Worm (Caenorhabditis elegans) whole organism, midembryonic: ENCODE results near the gene nas-16.

Source experiments
- T22C8.4 ChIP-seq: fragments of 200-800 bp; sonication (Bioruptor generic); IDR thresholded peaks from 2 replicates; pipeline ENCODE4 v1.3.6; 2022; ENCODE audit warnings: missing genetic modification characterization, missing compliant biosample characterization
- cog-1 ChIP-seq: sonication (generic microtip); optimal IDR thresholded peaks from 2 replicates; lab custom pipeline; 2016; ENCODE audit warnings: missing genetic modification characterization, missing compliant biosample characterization
- flt-1 ChIP-seq: fragments of 200-800 bp; sonication (Bioruptor generic); IDR thresholded peaks from 2 replicates; pipeline ENCODE4 v1.3.6; 2022; ENCODE audit warnings: missing genetic modification characterization, missing compliant biosample characterization
- klf-2 ChIP-seq: fragments of 200-800 bp; sonication (Bioruptor generic); conservative IDR thresholded peaks from 2 replicates; pipeline ENCODE4 v1.3.6; 2022; ENCODE audit warnings: missing genetic modification reagents, missing genetic modification characterization, missing compliant biosample characterization
- med-1 ChIP-seq: sonication (generic microtip); optimal IDR thresholded peaks from 2 replicates; lab custom pipeline; 2017; ENCODE audit warnings: missing genetic modification characterization, mild to moderate bottlenecking, missing compliant biosample characterization, antibody characterized with exemption, missing genetic modification reagents; ENCODE audit not compliant: insufficient read depth
- ref-1 ChIP-seq: fragments of 200-800 bp; sonication (Bioruptor generic); conservative IDR thresholded peaks from 2 replicates; pipeline ENCODE4 v1.3.6; 2022; ENCODE audit warnings: missing genetic modification reagents, missing genetic modification characterization, missing compliant biosample characterization
- tab-1 ChIP-seq: fragments of 200-800 bp; sonication (Bioruptor generic); IDR thresholded peaks from 2 replicates; pipeline ENCODE4 v1.3.6; 2022; ENCODE audit warnings: missing genetic modification characterization, missing compliant biosample characterization
- ztf-23 ChIP-seq: fragments of 200-800 bp; sonication (Bioruptor generic); IDR thresholded peaks from 2 replicates; pipeline ENCODE4 v1.3.6; 2022; ENCODE audit warnings: missing genetic modification reagents, missing genetic modification characterization, missing compliant biosample characterization
- ztf-29 ChIP-seq: fragments of 200-800 bp; sonication (Bioruptor generic); IDR thresholded peaks from 2 replicates; pipeline ENCODE4 v1.3.6; 2022; ENCODE audit warnings: missing genetic modification reagents, missing genetic modification characterization, missing compliant biosample characterization

nas-16 gene

ce11 chrV:11424565-11424964 lies 32.4 kb downstream of the nas-16 start, which contains the start of gene T26H10.2:
Gene T26H10.2 (minus strand): TSS chrV:11424665.
- TF ChIP-seq cog-1 (tag; lab: Kevin White, UChicago) (no peak), ztf-23 (GFP tag; lab: Robert Waterston, UW) (no peak), med-1 (GFP tag; lab: Kevin White, UChicago) (no peak), klf-2 (GFP tag; lab: Robert Waterston, UW) (no peak), T22C8.4 (GFP tag; lab: Robert Waterston, UW) (no peak), ref-1 (GFP tag; lab: Robert Waterston, UW) (no peak), flt-1 (GFP tag; lab: Robert Waterston, UW) (no peak), ztf-29 (GFP tag; lab: Robert Waterston, UW) (no peak), tab-1 (GFP tag; lab: Robert Waterston, UW) (no peak)

DNA sequence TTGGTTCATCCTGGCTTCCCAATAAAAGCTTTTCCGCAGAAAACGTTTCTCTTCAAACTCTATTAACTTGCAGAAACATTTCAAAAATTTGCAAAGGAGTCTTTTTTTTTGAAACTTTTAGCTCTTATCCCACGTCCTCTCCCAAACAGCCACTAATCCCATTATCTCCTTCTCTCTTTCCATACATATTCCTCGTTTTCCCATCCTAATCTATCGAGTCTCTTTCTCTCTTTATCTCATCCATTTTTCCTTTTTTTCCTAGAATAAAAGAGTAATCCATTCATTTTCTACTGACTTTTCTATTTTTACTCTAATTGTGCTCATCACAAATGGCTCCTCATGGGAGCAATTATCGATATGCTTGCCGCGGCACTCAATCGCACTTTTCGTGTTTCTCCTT lies 36.6 kb downstream of the nas-16 start:
- no peak for TF ChIP-seq flt-1 (GFP tag; lab: Robert Waterston, UW)

DNA sequence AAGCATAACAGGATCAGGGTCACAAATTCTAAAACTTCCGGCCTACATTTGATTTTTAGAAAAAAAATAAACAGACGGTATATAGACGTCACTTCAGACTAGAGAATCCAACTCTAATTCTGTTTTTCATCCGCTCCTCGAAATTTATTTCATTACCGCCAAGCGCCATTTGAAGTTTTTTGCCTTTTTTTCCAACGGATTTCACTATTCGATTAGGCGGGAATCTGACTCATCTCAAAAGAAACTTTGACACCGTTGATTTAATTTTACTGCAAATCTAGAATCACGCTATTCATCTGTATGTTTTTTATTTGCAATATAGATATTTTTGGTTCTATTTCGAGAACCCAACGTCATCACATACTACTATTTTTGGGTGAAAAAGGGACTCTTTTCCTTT lies 38.7 kb downstream of the nas-16 start:
- TF ChIP-seq ztf-29 (GFP tag; lab: Robert Waterston, UW) = no peak
- TF ChIP-seq med-1 (GFP tag; lab: Kevin White, UChicago) = no peak
- TF ChIP-seq T22C8.4 (GFP tag; lab: Robert Waterston, UW) = no peak

DNA sequence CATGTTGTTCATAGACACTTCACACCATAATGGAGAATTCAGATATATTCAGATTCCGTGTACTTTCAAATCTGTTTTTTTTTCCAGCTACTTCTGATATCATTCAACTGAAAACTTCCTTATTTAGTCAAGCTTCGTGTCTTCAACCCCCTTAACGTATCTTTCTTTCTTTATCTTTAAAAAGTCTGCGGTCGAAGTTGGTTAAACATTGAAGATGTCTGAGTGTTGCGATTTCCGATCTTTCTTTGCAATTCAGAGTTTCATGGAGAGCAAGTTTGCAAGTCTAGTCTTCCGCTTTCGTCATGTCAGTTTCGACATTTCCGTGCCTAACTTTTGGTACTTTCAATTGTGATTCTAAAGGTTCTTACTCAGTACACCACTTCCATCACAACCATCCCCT lies 43.1 kb downstream of the nas-16 start:
- no peak for TF ChIP-seq cog-1 (tag; lab: Kevin White, UChicago)
- TF ChIP-seq tab-1 (GFP tag; lab: Robert Waterston, UW) = no peak
- TF ChIP-seq klf-2 (GFP tag; lab: Robert Waterston, UW) = no peak
- no peak for TF ChIP-seq ref-1 (GFP tag; lab: Robert Waterston, UW)
- no peak for TF ChIP-seq T22C8.4 (GFP tag; lab: Robert Waterston, UW)
- TF ChIP-seq ztf-29 (GFP tag; lab: Robert Waterston, UW) = no peak
- no peak for TF ChIP-seq ztf-23 (GFP tag; lab: Robert Waterston, UW)
- TF ChIP-seq flt-1 (GFP tag; lab: Robert Waterston, UW) = no peak
- TF ChIP-seq med-1 (GFP tag; lab: Kevin White, UChicago) = no peak

DNA sequence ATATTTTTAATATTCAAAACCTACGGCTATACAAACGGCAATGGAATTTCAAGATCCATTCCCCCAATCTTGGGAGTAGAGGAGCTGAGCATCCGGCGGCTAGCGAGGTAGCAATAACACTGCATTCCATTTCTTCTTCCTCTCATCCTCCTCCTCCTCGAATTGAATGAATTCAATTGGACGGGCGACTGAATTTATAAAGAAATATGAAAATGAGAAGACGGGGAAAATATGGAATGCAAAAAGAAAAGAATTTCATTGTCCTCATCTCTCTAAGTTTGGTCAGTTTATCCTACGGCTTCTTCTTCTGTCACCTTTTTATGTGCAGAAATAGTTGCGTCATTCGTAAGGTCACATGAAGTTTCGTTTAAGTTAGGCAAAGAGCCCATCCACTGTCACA lies 44.3 kb downstream of the nas-16 start:
- no peak for TF ChIP-seq ztf-29 (GFP tag; lab: Robert Waterston, UW)
- TF ChIP-seq klf-2 (GFP tag; lab: Robert Waterston, UW) = no peak
- no peak for TF ChIP-seq cog-1 (tag; lab: Kevin White, UChicago)
- TF ChIP-seq ref-1 (GFP tag; lab: Robert Waterston, UW) = no peak
- TF ChIP-seq T22C8.4 (GFP tag; lab: Robert Waterston, UW) = no peak
- no peak for TF ChIP-seq tab-1 (GFP tag; lab: Robert Waterston, UW)
- no peak for TF ChIP-seq med-1 (GFP tag; lab: Kevin White, UChicago)
- no peak for TF ChIP-seq flt-1 (GFP tag; lab: Robert Waterston, UW)
- no peak for TF ChIP-seq ztf-23 (GFP tag; lab: Robert Waterston, UW)

DNA sequence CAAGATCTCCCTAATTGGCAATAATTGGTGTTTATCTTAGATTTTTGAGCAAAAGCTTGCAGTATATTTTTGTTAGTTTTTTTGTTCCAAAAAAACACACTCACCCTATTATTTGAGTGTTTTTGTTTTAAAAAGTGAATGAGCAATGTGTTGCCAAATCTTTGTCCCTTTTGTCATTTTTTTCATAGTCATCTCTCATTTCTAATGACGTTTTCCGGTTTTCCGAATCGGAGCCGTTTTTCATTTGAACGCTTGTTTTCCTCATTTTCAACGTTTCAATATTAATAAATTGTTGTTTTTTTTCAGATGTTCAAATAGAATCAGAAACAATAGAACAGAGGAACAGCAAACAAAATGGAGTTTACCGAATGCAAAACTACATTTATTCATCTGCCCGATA lies 46.3 kb downstream of the nas-16 start, which contains the start of gene dmsr-1:
Gene dmsr-1 (plus strand): TSS at position 301 of the 400 bp plus-strand sequence.
- TF ChIP-seq ztf-23 (GFP tag; lab: Robert Waterston, UW) (no peak), cog-1 (tag; lab: Kevin White, UChicago) (no peak), T22C8.4 (GFP tag; lab: Robert Waterston, UW) (no peak), flt-1 (GFP tag; lab: Robert Waterston, UW) (no peak), med-1 (GFP tag; lab: Kevin White, UChicago) (no peak), ztf-29 (GFP tag; lab: Robert Waterston, UW) (no peak), klf-2 (GFP tag; lab: Robert Waterston, UW) (no peak), tab-1 (GFP tag; lab: Robert Waterston, UW) (no peak), ref-1 (GFP tag; lab: Robert Waterston, UW) (no peak)

- no peak for TF ChIP-seq tab-1 (GFP tag; lab: Robert Waterston, UW)
- no peak for TF ChIP-seq med-1 (GFP tag; lab: Kevin White, UChicago)
Observed at ce11 chrV:11439202-11439601, 47.1 kb downstream of the nas-16 start.
